Fruit fly (Drosophila melanogaster): ENCODE data around the gene Crz.

DNA sequence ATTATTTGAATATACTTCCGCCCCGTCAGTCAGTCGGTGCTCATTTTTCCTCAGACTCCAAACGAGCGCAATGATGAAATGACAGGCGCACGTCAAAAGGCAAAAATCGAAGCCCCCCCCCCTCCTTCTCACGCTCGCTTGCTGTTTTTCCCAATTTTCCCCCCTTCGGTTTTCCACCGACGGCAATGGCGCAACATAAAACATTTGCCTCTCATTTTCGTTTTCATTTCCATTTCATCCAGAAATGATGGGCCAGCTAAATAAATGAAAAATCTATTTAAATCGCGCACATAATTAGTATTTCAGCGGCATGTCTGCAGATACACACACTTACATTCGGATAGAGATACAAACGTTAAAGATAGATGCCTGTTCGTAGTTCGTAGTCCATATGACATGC, 16.8 kb downstream of the Crz start:
- TF ChIP-seq Myc (optimal IDR thresholded peaks at IDR 0.05) (no peak), Sin3A (optimal IDR thresholded peaks at IDR 0.05) (no peak)
